Fruit fly (Drosophila melanogaster) whole organism, embryonic: Measurements from ENCODE around the gene janA.

Experiments
- Ada2b ChIP-seq: fragments of 200-800 bp; sonication (Bioruptor generic); IDR thresholded peaks from 2 replicates; pipeline ENCODE4 v1.3.6; 2022; ENCODE audit warnings: missing biosample characterization, missing genetic modification characterization
- Asciz ChIP-seq: fragments of 200-800 bp; sonication (Bioruptor generic); optimal IDR thresholded peaks from 2 replicates; lab custom pipeline; 2017; ENCODE audit warnings: missing biosample characterization, mild to moderate bottlenecking, missing genetic modification characterization, missing genetic modification reagents
- Atf-2 ChIP-seq: fragments of 200-800 bp; sonication (Bioruptor generic); optimal IDR thresholded peaks from 2 replicates; lab custom pipeline; 2016; ENCODE audit warnings: missing biosample characterization, missing genetic modification characterization
- BEAF-32 ChIP-seq: fragments of 200-800 bp; sonication (Bioruptor generic); optimal IDR thresholded peaks from 3 replicates; lab custom pipeline; 2017; ENCODE audit warnings: missing biosample characterization, missing genetic modification characterization, mild to moderate bottlenecking, moderate library complexity, missing genetic modification reagents
- Blimp-1 ChIP-seq: fragments of 200-800 bp; sonication (Bioruptor generic); optimal IDR thresholded peaks from 3 replicates; lab custom pipeline; 2018; ENCODE audit warnings: missing biosample characterization, missing genetic modification characterization, mild to moderate bottlenecking, moderate library complexity, missing genetic modification reagents
- CG10431 ChIP-seq: fragments of 200-800 bp; sonication (Bioruptor generic); optimal IDR thresholded peaks from 3 replicates; lab custom pipeline; 2018; ENCODE audit warnings: missing biosample characterization, mild to moderate bottlenecking, missing genetic modification characterization
- CG11723 ChIP-seq: fragments of 200-800 bp; sonication (Bioruptor generic); optimal IDR thresholded peaks from 2 replicates; lab custom pipeline; 2017; ENCODE audit warnings: missing biosample characterization, mild to moderate bottlenecking, missing genetic modification characterization
- CG12071 ChIP-seq: fragments of 200-800 bp; sonication (Bioruptor generic); optimal IDR thresholded peaks from 3 replicates; lab custom pipeline; 2018; ENCODE audit warnings: missing biosample characterization, mild to moderate bottlenecking, missing genetic modification characterization
- CG12299 ChIP-seq: fragments of 200-800 bp; sonication (Bioruptor generic); optimal IDR thresholded peaks from 2 replicates; lab custom pipeline; 2018; ENCODE audit warnings: missing biosample characterization, mild to moderate bottlenecking, missing genetic modification characterization
- CG1233 ChIP-seq: fragments of 200-800 bp; sonication (Bioruptor generic); optimal IDR thresholded peaks from 4 replicates; lab custom pipeline; 2018; ENCODE audit warnings: missing biosample characterization, mild to moderate bottlenecking, missing genetic modification characterization
- CG13424 ChIP-seq: fragments of 200-800 bp; sonication (Bioruptor generic); optimal IDR thresholded peaks from 2 replicates; lab custom pipeline; 2019; ENCODE audit warnings: missing biosample characterization, mild to moderate bottlenecking, missing genetic modification characterization, moderate library complexity
- CG15479 ChIP-seq: fragments of 200-800 bp; sonication (Bioruptor generic); optimal IDR thresholded peaks from 3 replicates; lab custom pipeline; 2019; ENCODE audit warnings: missing biosample characterization, mild to moderate bottlenecking, missing genetic modification characterization, moderate library complexity
- CG1602 ChIP-seq: fragments of 200-800 bp; sonication (Bioruptor generic); optimal IDR thresholded peaks from 3 replicates; lab custom pipeline; 2016; ENCODE audit warnings: missing biosample characterization, missing genetic modification characterization
- CG17829 ChIP-seq: fragments of 200-800 bp; optimal IDR thresholded peaks from 2 replicates; lab custom pipeline; 2019; ENCODE audit warnings: missing biosample characterization, mild to moderate bottlenecking, missing genetic modification characterization, moderate library complexity
- CG18619 ChIP-seq: fragments of 200-800 bp; sonication (Bioruptor generic); optimal IDR thresholded peaks from 3 replicates; lab custom pipeline; 2017; ENCODE audit warnings: missing biosample characterization, mild to moderate bottlenecking, missing genetic modification characterization
- CG2199 ChIP-seq: fragments of 200-800 bp; sonication (Bioruptor generic); IDR thresholded peaks from 3 replicates; pipeline ENCODE4 v1.3.6; 2022; ENCODE audit warnings: missing biosample characterization, missing genetic modification characterization
- CG4360 ChIP-seq: fragments of 200-800 bp; sonication (Bioruptor generic); IDR thresholded peaks from 2 replicates; pipeline ENCODE4 v1.3.6; 2022; ENCODE audit warnings: missing biosample characterization, missing genetic modification characterization
- CG5953 ChIP-seq: fragments of 200-800 bp; sonication (Bioruptor generic); IDR thresholded peaks from 2 replicates; pipeline ENCODE4 v1.3.6; 2022; ENCODE audit warnings: missing biosample characterization, missing genetic modification characterization
- CG6654 ChIP-seq: fragments of 200-800 bp; sonication (Bioruptor generic); optimal IDR thresholded peaks from 2 replicates; lab custom pipeline; 2017; ENCODE audit warnings: missing biosample characterization, mild to moderate bottlenecking, missing genetic modification characterization
- CG6683 ChIP-seq: fragments of 200-800 bp; sonication (Bioruptor generic); optimal IDR thresholded peaks from 2 replicates; lab custom pipeline; 2017; ENCODE audit warnings: missing biosample characterization, mild to moderate bottlenecking, missing genetic modification characterization, missing genetic modification reagents
- CG6791 ChIP-seq: fragments of 200-800 bp; sonication (Bioruptor generic); IDR thresholded peaks from 3 replicates; pipeline ENCODE4 v1.3.6; 2022; ENCODE audit warnings: missing biosample characterization, missing genetic modification characterization; ENCODE audit not compliant: partially characterized antibody
- CG6854 ChIP-seq: fragments of 200-800 bp; sonication (Bioruptor generic); optimal IDR thresholded peaks from 3 replicates; lab custom pipeline; 2017; ENCODE audit warnings: missing biosample characterization, mild to moderate bottlenecking, missing genetic modification characterization
- CG9797 ChIP-seq: fragments of 200-800 bp; sonication (Bioruptor generic); optimal IDR thresholded peaks from 3 replicates; lab custom pipeline; 2018; ENCODE audit warnings: missing biosample characterization, mild to moderate bottlenecking, missing genetic modification characterization
- CG9817 ChIP-seq: fragments of 200-800 bp; sonication (Bioruptor generic); optimal IDR thresholded peaks from 2 replicates; lab custom pipeline; 2018; ENCODE audit warnings: missing biosample characterization, mild to moderate bottlenecking, missing genetic modification characterization, moderate library complexity
- Dfd ChIP-seq, 2 experiments: fragments of >200 bp; optimal IDR thresholded peaks; 2 replicates each; lab custom pipeline; 2017; ENCODE audit warnings: missing biosample characterization in 2 of 2, missing genetic modification characterization in 2 of 2
- Dip2 ChIP-seq: fragments of 200-800 bp; sonication (Bioruptor generic); IDR thresholded peaks from 2 replicates; pipeline ENCODE4 v1.3.6; 2022; ENCODE audit warnings: missing biosample characterization, missing genetic modification characterization
- Fer1 ChIP-seq: fragments of 200-800 bp; sonication (Bioruptor generic); optimal IDR thresholded peaks from 2 replicates; lab custom pipeline; 2017; ENCODE audit warnings: missing biosample characterization, mild to moderate bottlenecking, missing genetic modification characterization
- HLH4C ChIP-seq: fragments of 200-800 bp; sonication (Bioruptor generic); IDR thresholded peaks from 3 replicates; pipeline ENCODE4 v1.3.6; 2022; ENCODE audit warnings: missing biosample characterization, missing genetic modification characterization; ENCODE audit not compliant: partially characterized antibody
- MBD-R2 ChIP-seq: fragments of 200-800 bp; sonication (Bioruptor generic); IDR thresholded peaks from 2 replicates; pipeline ENCODE4 v1.3.6; 2022; ENCODE audit warnings: missing biosample characterization, missing genetic modification characterization
- Mes4 ChIP-seq: fragments of 200-800 bp; sonication (Bioruptor generic); optimal IDR thresholded peaks from 2 replicates; lab custom pipeline; 2016; ENCODE audit warnings: missing biosample characterization, missing genetic modification characterization
- NFAT ChIP-seq: fragments of 200-800 bp; sonication (Bioruptor generic); IDR thresholded peaks from 2 replicates; pipeline ENCODE4 v1.3.6; 2022; ENCODE audit warnings: missing biosample characterization, missing genetic modification characterization
- Neu2 ChIP-seq: fragments of 200-800 bp; sonication (Bioruptor generic); optimal IDR thresholded peaks from 3 replicates; lab custom pipeline; 2016; ENCODE audit warnings: missing biosample characterization, missing genetic modification characterization, borderline replicate concordance
- NfI ChIP-seq: fragments of 200-800 bp; sonication (Bioruptor generic); optimal IDR thresholded peaks from 3 replicates; lab custom pipeline; 2018; ENCODE audit warnings: missing biosample characterization, mild to moderate bottlenecking, missing genetic modification characterization, moderate library complexity
- Oaz ChIP-seq: fragments of 200-800 bp; sonication (Bioruptor generic); IDR thresholded peaks from 2 replicates; pipeline ENCODE4 v1.3.6; 2022; ENCODE audit warnings: missing biosample characterization, missing genetic modification characterization
- Sry-β ChIP-seq: fragments of 200-800 bp; sonication (Bioruptor generic); optimal IDR thresholded peaks from 2 replicates; lab custom pipeline; 2018; ENCODE audit warnings: missing biosample characterization, mild to moderate bottlenecking, missing genetic modification characterization, moderate library complexity
- Taf1 ChIP-seq: fragments of 200-800 bp; sonication (Bioruptor generic); IDR thresholded peaks from 2 replicates; pipeline ENCODE4 v1.3.6; 2022; ENCODE audit warnings: missing biosample characterization, missing genetic modification characterization
- ara ChIP-seq: fragments of 200-800 bp; sonication (Bioruptor generic); IDR thresholded peaks from 2 replicates; pipeline ENCODE4 v1.3.6; 2022; ENCODE audit warnings: missing biosample characterization, missing genetic modification characterization
- dan ChIP-seq: fragments of 200-800 bp; sonication (Bioruptor generic); IDR thresholded peaks from 2 replicates; pipeline ENCODE4 v1.3.6; 2022; ENCODE audit warnings: missing biosample characterization, missing genetic modification characterization
- dm ChIP-seq: fragments of 200-800 bp; sonication (Bioruptor generic); optimal IDR thresholded peaks from 3 replicates; lab custom pipeline; 2016; ENCODE audit warnings: missing biosample characterization, missing genetic modification characterization
- fd64A ChIP-seq: fragments of 200-800 bp; sonication (Bioruptor generic); optimal IDR thresholded peaks from 3 replicates; lab custom pipeline; 2018; ENCODE audit warnings: missing biosample characterization, mild to moderate bottlenecking, missing genetic modification characterization
- her ChIP-seq: fragments of 200-800 bp; sonication (Bioruptor generic); optimal IDR thresholded peaks from 2 replicates; lab custom pipeline; 2016; ENCODE audit warnings: missing biosample characterization, missing genetic modification characterization
- insv ChIP-seq, 2 experiments: fragments of 200-800 bp; sonication (Bioruptor generic); optimal IDR thresholded peaks; 3 replicates each; lab custom pipeline; 2016 to 2018; ENCODE audit warnings: missing biosample characterization in 2 of 2, missing genetic modification characterization in 2 of 2
- lov ChIP-seq, 2 experiments: fragments of 200-800 bp in 1 of 2; fragments of >200 bp in 1 of 2; sonication (Bioruptor generic) in 1 of 2; IDR thresholded peaks in 1 of 2; optimal IDR thresholded peaks in 1 of 2; 2 replicates in 1 of 2; 3 replicates in 1 of 2; pipeline versions ENCODE4 v1.3.6 to Lab custom; 2017 to 2022; ENCODE audit warnings: missing biosample characterization in 1 of 2, missing genetic modification characterization in 1 of 2
- nmo ChIP-seq: fragments of 200-800 bp; sonication (Bioruptor generic); optimal IDR thresholded peaks from 2 replicates; lab custom pipeline; 2018; ENCODE audit warnings: missing biosample characterization, mild to moderate bottlenecking, missing genetic modification characterization, moderate library complexity
- pita ChIP-seq: fragments of 200-800 bp; sonication (Bioruptor generic); optimal IDR thresholded peaks from 2 replicates; lab custom pipeline; 2017; ENCODE audit warnings: missing biosample characterization, mild to moderate bottlenecking, missing genetic modification characterization
- salm ChIP-seq: fragments of 200-800 bp; sonication (Bioruptor generic); optimal IDR thresholded peaks from 2 replicates; lab custom pipeline; 2018; ENCODE audit warnings: missing biosample characterization, mild to moderate bottlenecking, missing genetic modification characterization
- sens ChIP-seq: fragments of 200-800 bp; sonication (Bioruptor generic); peaks from one replicate; lab custom pipeline; 2016; ENCODE audit warnings: missing biosample characterization, missing genetic modification characterization
- toy ChIP-seq: fragments of 200-800 bp; sonication (Bioruptor generic); IDR thresholded peaks from 2 replicates; pipeline ENCODE4 v1.3.6; 2022; ENCODE audit warnings: missing biosample characterization, missing genetic modification characterization
- z ChIP-seq: fragments of 200-800 bp; sonication (Bioruptor generic); IDR thresholded peaks from 3 replicates; pipeline ENCODE4 v1.3.6; 2022; ENCODE audit warnings: missing biosample characterization, missing genetic modification characterization
- zfh2 ChIP-seq: fragments of 200-800 bp; sonication (Bioruptor generic); optimal IDR thresholded peaks from 2 replicates; lab custom pipeline; 2016; ENCODE audit warnings: missing biosample characterization, missing genetic modification characterization

The janA gene

DNA sequence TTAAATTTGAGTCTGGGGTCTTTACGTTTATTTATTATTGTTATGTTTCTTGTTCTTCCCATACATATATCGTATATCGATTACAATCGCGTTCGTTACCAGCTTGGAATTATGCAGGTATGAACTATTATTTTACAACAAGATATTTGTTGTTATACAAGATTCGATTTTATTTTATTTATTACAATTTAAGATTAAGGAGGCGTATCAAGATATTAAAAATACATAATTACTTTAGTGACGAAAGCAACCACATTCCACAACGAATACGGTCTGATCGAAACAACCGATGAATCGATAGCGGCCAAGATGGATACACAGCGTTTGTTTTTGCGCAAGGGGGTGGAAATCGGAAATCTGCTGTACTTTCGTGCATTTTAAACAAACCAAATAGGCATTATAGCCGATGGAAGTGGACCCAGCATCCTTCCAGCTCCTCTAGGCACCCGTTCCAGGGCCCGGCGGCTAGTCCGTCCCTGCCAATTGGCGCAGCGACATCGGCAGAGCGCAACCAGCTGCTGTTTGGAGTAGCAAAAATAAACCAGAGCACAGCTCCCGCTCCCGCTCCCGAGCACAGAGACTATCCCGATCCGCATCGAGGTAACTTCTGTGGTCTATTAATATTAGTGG, 41.6 kb downstream of the janA start, which contains the start of the genes CG15525 and CG11504 (continued):
- TF ChIP-seq CG5953 (GFP tag; lab: Robert Waterston, UW), result peak; percentile 38; the same call in 1 of the 2 replicates
- TF ChIP-seq nmo (GFP tag; lab: Kevin White, UChicago), result peak; percentile 62
- TF ChIP-seq pita, result no peak
- no peak for TF ChIP-seq Asciz (GFP tag; lab: Kevin White, UChicago)
- peak; percentile 69 for TF ChIP-seq CG9797 (GFP tag; lab: Kevin White, UChicago)
- no peak for TF ChIP-seq Dfd (GFP tag; optimal IDR thresholded peaks at IDR 0.05; lab: Kevin White, UChicago)
- TF ChIP-seq CG1233 (GFP tag; lab: Kevin White, UChicago), result no peak
- no peak for TF ChIP-seq her (GFP tag; lab: Kevin White, UChicago)
- no peak for TF ChIP-seq CG12299 (tag; lab: Kevin White, UChicago)
- peak; percentile 43 for TF ChIP-seq CG17829 (tag; lab: Kevin White, UChicago)
- peak; percentile 39 for TF ChIP-seq CG13424 (tag; lab: Kevin White, UChicago)
- TF ChIP-seq Taf1 (GFP tag; lab: Robert Waterston, UW), result no peak
- peak; percentile 52 for TF ChIP-seq CG1602 (GFP tag; lab: Kevin White, UChicago)
- TF ChIP-seq Dip2, result no peak
- TF ChIP-seq Oaz (GFP tag; lab: Robert Waterston, UW), result no peak
- peak; percentile 1 for TF ChIP-seq Atf-2 (GFP tag; lab: Kevin White, UChicago)
- TF ChIP-seq Neu2, result no peak
- no peak for TF ChIP-seq CG18619 (GFP tag; lab: Kevin White, UChicago)
- TF ChIP-seq HLH4C, result peak; percentile 91
- peak; percentile 15 for TF ChIP-seq dm (GFP tag; lab: Kevin White, UChicago)
- no peak for TF ChIP-seq Fer1 (GFP tag; lab: Kevin White, UChicago)
- TF ChIP-seq CG6683 (GFP tag; lab: Kevin White, UChicago), result no peak
- TF ChIP-seq BEAF-32 (GFP tag; lab: Kevin White, UChicago), result peak; percentile 91
- peak; percentile 79 for TF ChIP-seq CG6791 (GFP tag; lab: Robert Waterston, UW)
- TF ChIP-seq CG10431, result no peak
- TF ChIP-seq CG6854 (GFP tag; lab: Kevin White, UChicago), result no peak
- peak in 1 of 2 experiments; percentile 7 for TF ChIP-seq insv (GFP tag; optimal IDR thresholded peaks at IDR 0.05; lab: Kevin White, UChicago)
- TF ChIP-seq zfh2 (GFP tag; lab: Kevin White, UChicago), result peak; percentile 56
- no peak for TF ChIP-seq fd64A
- TF ChIP-seq sens (GFP tag; lab: Kevin White, UChicago), result peak; percentile 96
- TF ChIP-seq ara (GFP tag; lab: Robert Waterston, UW), result no peak
- TF ChIP-seq CG9817, result peak; percentile 22
- no peak for TF ChIP-seq dan (GFP tag; lab: Robert Waterston, UW)
- TF ChIP-seq salm (tag; lab: Kevin White, UChicago), result no peak
- TF ChIP-seq CG6654, result no peak
- TF ChIP-seq toy (GFP tag; lab: Robert Waterston, UW), result no peak
- peak; percentile 52; the same call in 1 of the 2 replicates for TF ChIP-seq NFAT
- TF ChIP-seq Sry-β (GFP tag; lab: Kevin White, UChicago), result no peak
- no peak for TF ChIP-seq Blimp-1 (GFP tag; lab: Kevin White, UChicago)
- TF ChIP-seq CG15479 (GFP tag; lab: Kevin White, UChicago), result peak; percentile 79
- peak; percentile 36 for TF ChIP-seq NfI (GFP tag; lab: Kevin White, UChicago)
- TF ChIP-seq MBD-R2 (GFP tag; lab: Robert Waterston, UW), result peak; percentile 95
- no peak for TF ChIP-seq CG4360
- no peak for TF ChIP-seq z (GFP tag; lab: Robert Waterston, UW)
- TF ChIP-seq CG2199, result no peak
- TF ChIP-seq CG11723 (GFP tag; lab: Kevin White, UChicago), result no peak
- no peak for TF ChIP-seq lov (optimal IDR thresholded peaks at IDR 0.05; lab: Kevin White, UChicago)
- TF ChIP-seq lov (GFP tag; IDR thresholded peaks at IDR 0.05; lab: Robert Waterston, UW), result no peak
- peak; percentile 36; the same call in 1 of the 2 replicates for TF ChIP-seq Ada2b (GFP tag; lab: Robert Waterston, UW)
- TF ChIP-seq CG12071 (GFP tag; lab: Kevin White, UChicago), result no peak
- no peak for TF ChIP-seq Mes4 (GFP tag; lab: Kevin White, UChicago)
